Worm (Caenorhabditis elegans) whole organism, L4 larva: Measurements from ENCODE around the gene irg-4.

Experiments used
- F26F4.8 ChIP-seq: fragments of 200-800 bp; sonication (Bioruptor generic); conservative IDR thresholded peaks from 2 replicates; pipeline ENCODE4 v1.3.6; 2022; ENCODE audit warnings: missing genetic modification characterization, missing compliant biosample characterization
- F37D6.2 ChIP-seq: sonication (generic microtip); optimal IDR thresholded peaks from 2 replicates; lab custom pipeline; 2016; ENCODE audit warnings: mild to moderate bottlenecking, missing genetic modification characterization, missing compliant biosample characterization
- F44E2.7 ChIP-seq: fragments of 200-800 bp; sonication (Bioruptor generic); IDR thresholded peaks from 2 replicates; pipeline ENCODE4 v2.1.2; 2022; ENCODE audit warnings: missing genetic modification characterization, missing compliant biosample characterization
- T20F7.1 ChIP-seq: fragments of 200-800 bp; sonication (Bioruptor generic); optimal IDR thresholded peaks from 2 replicates; lab custom pipeline; 2018; ENCODE audit warnings: mild to moderate bottlenecking, missing genetic modification characterization, missing compliant biosample characterization
- T26A8.4 ChIP-seq: fragments of 200-800 bp; sonication (Bioruptor generic); IDR thresholded peaks from 2 replicates; pipeline ENCODE4 v1.3.6; 2022; ENCODE audit warnings: missing genetic modification characterization, missing compliant biosample characterization
- Y48G9A.11 ChIP-seq: fragments of 200-800 bp; sonication (Bioruptor generic); IDR thresholded peaks from 2 replicates; pipeline ENCODE4 v1.3.6; 2022; ENCODE audit warnings: missing genetic modification reagents, missing genetic modification characterization, missing compliant biosample characterization
- Y5F2A.4 ChIP-seq: fragments of 200-800 bp; sonication (Bioruptor generic); optimal IDR thresholded peaks from 2 replicates; lab custom pipeline; 2018; ENCODE audit warnings: mild to moderate bottlenecking, missing genetic modification characterization, missing compliant biosample characterization
- ZK337.2 ChIP-seq: fragments of 200-800 bp; sonication (Bioruptor generic); IDR thresholded peaks from 2 replicates; pipeline ENCODE4 v1.3.6; 2022; ENCODE audit warnings: missing genetic modification reagents, missing genetic modification characterization, missing compliant biosample characterization
- ZK546.5 ChIP-seq, 2 experiments: sonication (generic microtip); optimal IDR thresholded peaks; 2 replicates each; lab custom pipeline; 2017; ENCODE audit warnings: missing biosample characterization in 2 of 2, missing genetic modification characterization in 2 of 2
- attf-4 ChIP-seq: sonication (generic microtip); optimal IDR thresholded peaks from 3 replicates; lab custom pipeline; 2017; ENCODE audit warnings: missing biosample characterization, missing genetic modification characterization
- ceh-28 ChIP-seq: fragments of 150-350 bp; optimal IDR thresholded peaks from 2 replicates; lab custom pipeline; 2014; ENCODE audit warnings: missing biosample characterization, missing genetic modification reagents, missing genetic modification characterization
- ceh-32 ChIP-seq: sonication (generic microtip); optimal IDR thresholded peaks from 2 replicates; lab custom pipeline; 2016; ENCODE audit warnings: mild to moderate bottlenecking, missing genetic modification characterization, missing compliant biosample characterization; ENCODE audit not compliant: poor library complexity
- daf-16 ChIP-seq, 3 experiments: sonication (generic microtip); optimal IDR thresholded peaks; 2 replicates each; lab custom pipeline; 2016 to 2017; ENCODE audit warnings: missing genetic modification characterization in 3 of 3, missing genetic modification reagents in 3 of 3, mild to moderate bottlenecking in 2 of 3, missing compliant biosample characterization in 2 of 3, missing biosample characterization in 1 of 3, moderate library complexity in 1 of 3
- dmd-8 ChIP-seq: fragments of 200-800 bp; sonication (Bioruptor generic); IDR thresholded peaks from 2 replicates; pipeline ENCODE4 v1.3.6; 2022; ENCODE audit warnings: missing genetic modification characterization, missing compliant biosample characterization
- egl-27 ChIP-seq: sonication (generic microtip); optimal IDR thresholded peaks from 3 replicates; lab custom pipeline; 2017; ENCODE audit warnings: missing biosample characterization, missing genetic modification reagents, missing genetic modification characterization
- egl-43 ChIP-seq: fragments of 200-800 bp; sonication (Bioruptor generic); IDR thresholded peaks from 2 replicates; pipeline ENCODE4 v1.3.6; 2022; ENCODE audit warnings: missing genetic modification reagents, missing genetic modification characterization, missing compliant biosample characterization
- fos-1 ChIP-seq: fragments of 150-350 bp; optimal IDR thresholded peaks from 2 replicates; lab custom pipeline; 2014; ENCODE audit warnings: missing biosample characterization, missing genetic modification characterization
- gei-8 ChIP-seq: fragments of 200-800 bp; sonication (Bioruptor generic); optimal IDR thresholded peaks from 2 replicates; lab custom pipeline; 2018; ENCODE audit warnings: mild to moderate bottlenecking, missing genetic modification characterization, missing compliant biosample characterization
- hif-1 ChIP-seq, 2 experiments: sonication (generic microtip); optimal IDR thresholded peaks; 2 replicates each; lab custom pipeline; 2016 to 2017; ENCODE audit warnings: missing compliant biosample characterization in 2 of 2, missing genetic modification characterization in 2 of 2, missing genetic modification reagents in 2 of 2, missing genotype in 2 of 2, mild to moderate bottlenecking in 1 of 2
- hlh-11 ChIP-seq: fragments of 200-800 bp; sonication (Bioruptor generic); optimal IDR thresholded peaks from 2 replicates; lab custom pipeline; 2018; ENCODE audit warnings: mild to moderate bottlenecking, missing genetic modification characterization, missing compliant biosample characterization
- lin-13 ChIP-seq: fragments of 150-350 bp; optimal IDR thresholded peaks from 2 replicates; lab custom pipeline; 2014; ENCODE audit warnings: missing biosample characterization, missing genetic modification reagents, missing genetic modification characterization
- lin-29 ChIP-seq: fragments of 200-800 bp; sonication (Bioruptor generic); IDR thresholded peaks from 2 replicates; pipeline ENCODE4 v1.3.6; 2022; ENCODE audit warnings: missing genetic modification reagents, missing genetic modification characterization, missing compliant biosample characterization
- lin-39 ChIP-seq: fragments of 150-350 bp; optimal IDR thresholded peaks from 2 replicates; lab custom pipeline; 2014; ENCODE audit warnings: missing biosample characterization, missing genetic modification reagents, missing genetic modification characterization
- lir-3 ChIP-seq: sonication (generic microtip); optimal IDR thresholded peaks from 2 replicates; lab custom pipeline; 2016; ENCODE audit warnings: mild to moderate bottlenecking, missing genetic modification characterization, missing compliant biosample characterization
- lsy-2 ChIP-seq, 2 experiments: fragments of 150-350 bp in 1 of 2; sonication (generic microtip) in 1 of 2; optimal IDR thresholded peaks; 2 replicates each; lab custom pipeline; 2014 to 2017; ENCODE audit warnings: missing biosample characterization in 2 of 2, missing genetic modification characterization in 2 of 2
- mep-1 ChIP-seq: fragments of 150-350 bp; sonication (generic microtip); optimal IDR thresholded peaks from 3 replicates; lab custom pipeline; 2014; ENCODE audit warnings: missing biosample characterization, missing genetic modification characterization
- mes-2 ChIP-seq: sonication (generic microtip); optimal IDR thresholded peaks from 2 replicates; lab custom pipeline; 2016; ENCODE audit warnings: missing genotype, mild to moderate bottlenecking, missing genetic modification characterization, missing compliant biosample characterization; ENCODE audit not compliant: poor library complexity, severe bottlenecking
- mxl-3 ChIP-seq: fragments of 200-800 bp; sonication (Bioruptor generic); optimal IDR thresholded peaks from 2 replicates; lab custom pipeline; 2018; ENCODE audit warnings: mild to moderate bottlenecking, missing genetic modification characterization, missing compliant biosample characterization
- nhr-11 ChIP-seq: fragments of 150-350 bp; optimal IDR thresholded peaks from 2 replicates; lab custom pipeline; 2014; ENCODE audit warnings: missing biosample characterization, missing genetic modification characterization
- nhr-111 ChIP-seq: fragments of 200-800 bp; sonication (Bioruptor generic); optimal IDR thresholded peaks from 2 replicates; lab custom pipeline; 2018; ENCODE audit warnings: mild to moderate bottlenecking, missing genetic modification characterization, missing compliant biosample characterization
- nhr-28 ChIP-seq: fragments of 150-350 bp; optimal IDR thresholded peaks from 2 replicates; lab custom pipeline; 2014; ENCODE audit warnings: missing biosample characterization, missing genetic modification characterization
- nhr-42 ChIP-seq: fragments of 200-800 bp; sonication (Bioruptor generic); IDR thresholded peaks from 2 replicates; pipeline ENCODE4 v1.3.6; 2022; ENCODE audit warnings: missing genetic modification characterization, missing compliant biosample characterization
- nhr-48 ChIP-seq: sonication (generic microtip); optimal IDR thresholded peaks from 2 replicates; lab custom pipeline; 2016; ENCODE audit warnings: mild to moderate bottlenecking, missing genetic modification characterization, missing compliant biosample characterization
- nhr-76 ChIP-seq: fragments of 150-350 bp; optimal IDR thresholded peaks from 2 replicates; lab custom pipeline; 2014; ENCODE audit warnings: missing biosample characterization, missing genetic modification characterization
- pha-4 ChIP-seq, 2 experiments: fragments of 150-350 bp in 1 of 2; fragments of 200-800 bp in 1 of 2; sonication (Bioruptor generic) in 1 of 2; IDR thresholded peaks in 1 of 2; optimal IDR thresholded peaks in 1 of 2; 2 replicates each; pipeline versions ENCODE4 v1.3.6 to Lab custom; 2014 to 2022; ENCODE audit warnings: missing genetic modification characterization in 2 of 2, missing genetic modification reagents in 2 of 2, missing biosample characterization in 1 of 2, missing compliant biosample characterization in 1 of 2
- php-3 ChIP-seq: fragments of 200-800 bp; sonication (Bioruptor generic); IDR thresholded peaks from 2 replicates; pipeline ENCODE4 v1.3.6; 2022; ENCODE audit warnings: missing genetic modification reagents, missing genetic modification characterization, missing compliant biosample characterization
- pqm-1 ChIP-seq: sonication (generic microtip); optimal IDR thresholded peaks from 2 replicates; lab custom pipeline; 2017; ENCODE audit warnings: missing biosample characterization, missing genetic modification characterization
- saeg-2 ChIP-seq: fragments of 200-800 bp; sonication (Bioruptor generic); IDR thresholded peaks from 2 replicates; pipeline ENCODE4 v1.3.6; 2022; ENCODE audit warnings: missing genetic modification reagents, missing genetic modification characterization, missing compliant biosample characterization
- sdz-12 ChIP-seq: fragments of 200-800 bp; sonication (Bioruptor generic); optimal IDR thresholded peaks from 2 replicates; lab custom pipeline; 2018; ENCODE audit warnings: mild to moderate bottlenecking, missing genetic modification characterization, missing compliant biosample characterization
- snpc-1.2 ChIP-seq: fragments of 200-800 bp; sonication (Bioruptor generic); IDR thresholded peaks from 2 replicates; pipeline ENCODE4 v1.3.6; 2022; ENCODE audit warnings: missing genetic modification reagents, missing genetic modification characterization, missing compliant biosample characterization
- snpc-4 ChIP-seq: fragments of 150-350 bp; optimal IDR thresholded peaks from 2 replicates; lab custom pipeline; 2014; ENCODE audit warnings: missing biosample characterization, missing genetic modification characterization
- unc-130 ChIP-seq: sonication (generic microtip); optimal IDR thresholded peaks from 2 replicates; lab custom pipeline; 2016; ENCODE audit warnings: missing genetic modification reagents, missing genetic modification characterization, missing compliant biosample characterization
- unc-62 ChIP-seq, 3 experiments: fragments of 150-350 bp in 1 of 3; sonication (generic microtip); optimal IDR thresholded peaks in 2 of 3; peaks in 1 of 3; 1 replicate in 1 of 3; 2 replicates in 2 of 3; lab custom pipeline; 2014 to 2017; ENCODE audit warnings: missing biosample characterization in 3 of 3, missing genetic modification characterization in 3 of 3, missing genetic modification reagents in 3 of 3, missing genotype in 1 of 3
- vab-7 ChIP-seq: fragments of 200-800 bp; sonication (Bioruptor generic); IDR thresholded peaks from 2 replicates; pipeline ENCODE4 v1.3.6; 2022; ENCODE audit warnings: missing genetic modification reagents, missing genetic modification characterization, missing compliant biosample characterization
- zag-1 ChIP-seq: fragments of 150-350 bp; optimal IDR thresholded peaks from 2 replicates; lab custom pipeline; 2014; ENCODE audit warnings: missing biosample characterization, missing genetic modification characterization
- zfp-3 ChIP-seq: fragments of 200-800 bp; sonication (Bioruptor generic); conservative IDR thresholded peaks from 2 replicates; pipeline ENCODE4 v1.3.6; 2022; ENCODE audit warnings: missing genetic modification reagents, missing genetic modification characterization, missing compliant biosample characterization
- zip-11 ChIP-seq: fragments of 200-800 bp; sonication (Bioruptor generic); IDR thresholded peaks from 2 replicates; pipeline ENCODE4 v1.3.6; 2022; ENCODE audit warnings: missing genetic modification characterization, missing compliant biosample characterization
- zip-2 ChIP-seq: fragments of 150-350 bp; optimal IDR thresholded peaks from 2 replicates; lab custom pipeline; 2014; ENCODE audit warnings: missing biosample characterization, missing genetic modification characterization
- ztf-11 ChIP-seq: fragments of 150-350 bp; optimal IDR thresholded peaks from 2 replicates; lab custom pipeline; 2014; ENCODE audit warnings: missing biosample characterization, missing genetic modification characterization

The irg-4 gene

DNA sequence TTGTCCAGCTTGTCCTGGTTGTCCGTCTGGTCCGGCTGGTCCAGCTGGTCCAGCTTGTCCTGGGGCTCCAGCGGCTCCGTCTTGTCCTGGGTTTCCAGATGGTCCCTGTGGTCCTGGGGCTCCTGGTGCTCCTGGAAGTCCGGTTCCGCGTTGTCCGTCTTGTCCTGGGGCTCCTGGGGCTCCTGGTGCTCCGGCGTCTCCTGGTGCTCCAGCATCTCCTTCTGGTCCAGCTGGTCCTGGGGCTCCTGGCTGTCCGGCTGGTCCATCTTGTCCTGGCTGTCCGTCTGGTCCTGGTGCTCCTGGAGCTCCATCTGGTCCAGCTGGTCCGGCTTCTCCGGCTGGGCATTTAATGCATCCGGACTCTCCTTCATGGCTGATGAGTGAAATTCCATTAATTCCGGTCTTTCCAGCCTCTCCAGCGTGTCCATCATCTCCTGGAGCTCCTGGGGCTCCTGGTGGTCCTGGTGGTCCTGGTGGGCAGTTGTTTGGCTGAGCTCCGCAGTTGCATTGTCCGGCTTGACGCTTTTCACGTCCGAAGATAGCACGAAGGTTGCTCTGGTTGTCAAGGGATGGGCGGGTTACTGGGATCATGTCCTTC, 7.8 kb upstream of the irg-4 start:
- TF ChIP-seq zag-1 (tag; lab: Kevin White, UChicago) = no peak
- TF ChIP-seq ztf-11 (tag; lab: Kevin White, UChicago) = no peak
- TF ChIP-seq zip-11 = no peak
- TF ChIP-seq pqm-1 (tag; lab: Kevin White, UChicago) = no peak
- no peak for TF ChIP-seq egl-27 (tag; lab: Kevin White, UChicago)
- TF ChIP-seq unc-130 (GFP tag; lab: Kevin White, UChicago) = no peak
- TF ChIP-seq lin-39 (tag; lab: Kevin White, UChicago) = no peak
- TF ChIP-seq zfp-3 (GFP tag; lab: Robert Waterston, UW) = no peak
- no peak for TF ChIP-seq nhr-42
- no peak for TF ChIP-seq nhr-28 (tag; lab: Kevin White, UChicago)
- TF ChIP-seq hlh-11 (tag; lab: Kevin White, UChicago) = peak; percentile 49
- no peak for TF ChIP-seq Y48G9A.11 (GFP tag; lab: Robert Waterston, UW)
- TF ChIP-seq mxl-3 (GFP tag; lab: Kevin White, UChicago) = no peak
- no peak for TF ChIP-seq daf-16 (GFP tag; optimal IDR thresholded peaks at IDR 0.05; lab: Kevin White, UChicago)
- no peak for TF ChIP-seq daf-16 (tag; optimal IDR thresholded peaks at IDR 0.05; lab: Kevin White, UChicago)
- no peak for TF ChIP-seq ZK337.2 (GFP tag; lab: Robert Waterston, UW)
- no peak for TF ChIP-seq egl-43 (GFP tag; lab: Robert Waterston, UW)
- 0 out of 2 replicates have a peak, but pooled peaks have one; percentile 32 for TF ChIP-seq F44E2.7 (GFP tag; lab: Robert Waterston, UW)
- TF ChIP-seq php-3 = 0 out of 2 replicates have a peak, but pooled peaks have one; percentile 13
- TF ChIP-seq ZK546.5 (tag; optimal IDR thresholded peaks at IDR 0.05; lab: Kevin White, UChicago) = no peak
- no peak for TF ChIP-seq ceh-28
- TF ChIP-seq T20F7.1 = no peak
- no peak for TF ChIP-seq sdz-12 (GFP tag; lab: Kevin White, UChicago)
- no peak for TF ChIP-seq gei-8 (GFP tag; lab: Kevin White, UChicago)
- TF ChIP-seq mes-2 (tag; lab: Kevin White, UChicago) = no peak
- peak; percentile 47; the same call in 1 of the 2 replicates for TF ChIP-seq T26A8.4 (GFP tag; lab: Robert Waterston, UW)
- no peak for TF ChIP-seq Y5F2A.4 (GFP tag; lab: Kevin White, UChicago)
- no peak for TF ChIP-seq snpc-4 (tag; lab: Kevin White, UChicago)
- no peak for TF ChIP-seq nhr-48 (tag; lab: Kevin White, UChicago)
- no peak for TF ChIP-seq lsy-2 (tag; optimal IDR thresholded peaks at IDR 0.05; lab: Kevin White, UChicago)
- no peak for TF ChIP-seq nhr-11
- TF ChIP-seq fos-1 (tag; lab: Kevin White, UChicago) = no peak
- no peak for TF ChIP-seq F26F4.8 (GFP tag; lab: Robert Waterston, UW)
- no peak for TF ChIP-seq lin-13
- TF ChIP-seq lir-3 (tag; lab: Kevin White, UChicago) = no peak
- TF ChIP-seq F37D6.2 (tag; lab: Kevin White, UChicago) = no peak
- no peak for TF ChIP-seq unc-62 (GFP tag; optimal IDR thresholded peaks at IDR 0.05 in 1 of 2; lab: Kevin White, UChicago)
- TF ChIP-seq unc-62 (tag; optimal IDR thresholded peaks at IDR 0.05; lab: Kevin White, UChicago) = no peak
- no peak for TF ChIP-seq nhr-111 (GFP tag; lab: Kevin White, UChicago)
- no peak; the same call in 1 of the 2 replicates for TF ChIP-seq pha-4 (GFP tag; IDR thresholded peaks at IDR 0.05; lab: Robert Waterston, UW)
- TF ChIP-seq pha-4 (tag; optimal IDR thresholded peaks at IDR 0.05; lab: Kevin White, UChicago) = no peak
- TF ChIP-seq mep-1 (tag; lab: Kevin White, UChicago) = no peak
- TF ChIP-seq attf-4 = no peak
- TF ChIP-seq ceh-32 = no peak
- 0 out of 2 replicates have a peak, but pooled peaks have one; percentile 5 for TF ChIP-seq snpc-1.2 (GFP tag; lab: Robert Waterston, UW)
- TF ChIP-seq hif-1 (tag; optimal IDR thresholded peaks at IDR 0.05; lab: Kevin White, UChicago) = no peak
- TF ChIP-seq dmd-8 = no peak
- TF ChIP-seq nhr-76 (tag; lab: Kevin White, UChicago) = no peak
- 0 out of 2 replicates have a peak, but pooled peaks have one; percentile 17 for TF ChIP-seq lin-29
- TF ChIP-seq zip-2 (tag; lab: Kevin White, UChicago) = no peak
- 0 out of 2 replicates have a peak, but pooled peaks have one; percentile 36 for TF ChIP-seq saeg-2 (GFP tag; lab: Robert Waterston, UW)
- no peak for TF ChIP-seq vab-7 (GFP tag; lab: Robert Waterston, UW)
